Worm (Caenorhabditis elegans) whole organism, dauer: ENCODE measurements around the gene smoc-1.

ENCODE experiments used
- unc-62 ChIP-seq: sonication (generic microtip); optimal IDR thresholded peaks from 2 replicates; lab custom pipeline; 2017; ENCODE audit warnings: missing biosample characterization, missing genetic modification reagents, missing genetic modification characterization

Gene smoc-1

DNA sequence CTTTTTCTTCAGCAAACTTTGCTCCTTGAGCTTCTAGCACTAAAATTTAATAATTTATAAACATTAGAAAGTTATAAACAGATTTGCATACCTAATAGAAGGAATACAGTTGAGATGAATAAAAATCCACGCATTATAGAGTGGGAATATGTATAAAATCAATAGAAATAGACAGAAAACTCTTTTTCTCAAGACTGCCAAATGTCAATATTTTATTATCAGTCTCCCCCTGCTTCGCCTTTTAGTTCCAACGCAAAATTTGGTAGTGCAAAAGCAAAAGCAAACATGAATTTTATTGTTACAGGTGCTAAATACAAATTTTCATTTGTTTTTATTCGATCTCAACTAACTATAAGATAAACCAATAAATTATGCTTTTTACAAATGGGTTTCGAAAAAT lies 5.4 kb downstream of the smoc-1 start, which contains the start of gene T04F3.4:
TSS of gene T04F3.4 (minus strand) at position 187 of the 400 bp plus-strand sequence.
- no peak for TF ChIP-seq unc-62 (GFP tag; lab: Kevin White, UChicago)

DNA sequence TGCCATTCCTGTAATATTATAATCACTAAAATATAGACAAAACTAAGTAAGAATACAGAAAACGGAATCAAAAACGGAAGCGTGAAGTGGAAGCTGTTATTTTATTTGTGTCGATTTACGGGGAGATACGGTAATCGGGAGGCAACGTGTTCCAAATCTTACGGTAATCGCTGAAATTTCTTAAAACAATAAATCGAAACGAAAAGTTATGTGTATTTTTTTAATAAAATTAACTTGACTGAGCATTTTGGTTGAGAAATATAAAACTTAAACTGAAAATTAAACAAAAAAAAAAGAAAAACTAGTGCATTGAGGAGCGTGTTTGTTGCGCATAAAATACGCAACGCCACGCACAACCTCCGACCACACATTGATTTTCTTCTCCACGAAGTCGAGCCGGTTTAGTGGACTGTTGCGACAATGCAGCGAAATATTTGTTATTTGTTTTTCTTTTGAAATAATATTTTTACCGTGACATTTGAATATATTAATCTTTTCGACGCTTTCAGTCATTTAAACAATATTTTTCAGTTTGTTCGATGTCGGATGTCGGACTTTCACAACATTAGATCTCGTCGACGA lies 7.0 kb downstream of the smoc-1 start, which contains the start of the genes F55A11.1 and syx-5:
TSS of gene F55A11.1 (minus strand) at position 13 of the 582 bp plus-strand sequence.
TSS of gene syx-5 (plus strand) at position 532 of the 582 bp plus-strand sequence.
- TF ChIP-seq unc-62 (GFP tag; lab: Kevin White, UChicago): no peak

DNA sequence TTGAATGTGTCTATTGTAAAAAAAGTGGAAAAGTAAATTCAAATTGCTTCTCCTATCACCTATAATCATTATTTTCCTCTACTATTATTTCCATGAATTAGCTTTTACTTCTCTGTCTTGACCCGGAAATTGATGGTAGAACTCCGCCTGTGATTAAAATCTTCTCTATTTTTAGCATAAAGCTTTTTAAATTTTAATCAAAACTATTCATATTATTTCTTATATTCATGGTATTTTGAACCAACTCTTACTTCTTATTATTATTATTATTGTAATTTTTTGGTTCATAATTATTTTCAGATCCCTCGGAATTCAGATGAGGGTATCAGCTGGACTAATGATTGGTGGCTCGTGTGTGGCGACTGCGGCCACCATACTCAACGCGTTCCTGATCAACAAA lies 9.6 kb downstream of the smoc-1 start, which contains the start of gene sel-11:
TSS of gene sel-11 (plus strand) at position 301 of the 400 bp plus-strand sequence.
- no peak for TF ChIP-seq unc-62 (GFP tag; lab: Kevin White, UChicago)

DNA sequence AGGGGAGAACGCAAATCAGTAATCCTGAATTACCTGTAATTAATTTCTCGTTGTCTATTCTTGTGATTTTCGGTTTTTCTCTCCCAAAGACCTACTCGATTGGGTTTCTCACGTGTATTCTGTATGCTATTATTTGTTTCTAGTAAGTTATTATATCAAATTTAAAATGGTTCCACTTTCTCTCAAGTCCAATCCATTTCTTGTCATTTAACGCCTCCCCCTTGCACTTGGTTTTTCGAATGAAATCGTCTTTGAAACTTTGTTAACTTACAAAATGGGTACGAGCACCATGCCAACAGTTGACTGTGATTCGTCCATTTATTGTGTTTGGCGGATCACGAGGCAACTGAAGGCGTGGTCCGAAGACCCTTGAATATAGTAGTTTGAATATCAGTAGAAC lies 12.2 kb downstream of the smoc-1 start:
- TF ChIP-seq unc-62 (GFP tag; lab: Kevin White, UChicago): no peak

DNA sequence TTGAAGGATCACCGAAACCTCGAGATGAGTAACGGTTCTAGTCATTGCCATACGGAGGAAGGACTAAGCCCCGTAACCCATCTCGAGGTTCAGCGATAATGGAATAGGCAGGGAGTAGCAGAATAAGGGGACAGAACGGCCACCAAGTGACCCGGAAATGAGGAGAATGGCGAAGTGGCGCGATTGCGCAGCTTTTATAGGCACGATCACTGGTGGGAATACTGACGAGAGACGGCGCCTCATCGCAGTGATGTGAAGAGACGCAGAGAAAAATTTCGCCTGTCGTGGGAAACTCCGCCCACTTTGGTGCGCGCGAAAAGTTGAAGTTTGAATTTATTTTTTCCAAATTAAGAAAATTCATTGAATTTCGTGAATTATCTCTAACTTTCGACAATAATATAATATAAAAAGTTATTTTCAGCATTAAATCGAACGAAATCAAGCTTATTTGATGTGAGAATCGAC lies 12.6 kb downstream of the smoc-1 start, which contains the start of gene F55A11.4:
TSS of gene F55A11.4 (plus strand) at position 415 of the 465 bp plus-strand sequence.
- TF ChIP-seq unc-62 (GFP tag; lab: Kevin White, UChicago): no peak

DNA sequence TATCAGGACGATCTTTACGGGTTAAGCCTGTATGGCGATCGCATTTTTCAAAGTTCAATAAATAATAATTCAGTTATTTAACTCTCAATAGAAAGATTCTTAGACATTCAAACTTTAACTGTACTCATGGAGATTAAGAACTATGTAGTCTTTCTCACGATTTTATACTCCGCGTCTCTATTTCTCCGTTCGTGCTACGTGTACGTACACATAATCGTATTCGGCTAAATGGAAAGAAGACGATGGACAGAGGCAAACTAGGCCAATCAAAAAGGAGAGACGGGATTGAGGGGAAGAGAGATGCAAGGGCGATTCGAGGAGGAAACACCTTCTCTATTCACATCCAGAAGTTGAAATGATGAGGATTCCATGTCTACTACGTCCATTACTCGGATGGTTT lies 16.0 kb downstream of the smoc-1 start, which contains the start of gene bus-18:
TSS of gene bus-18 (plus strand) at position 301 of the 400 bp plus-strand sequence.
- TF ChIP-seq unc-62 (GFP tag; lab: Kevin White, UChicago): no peak

DNA sequence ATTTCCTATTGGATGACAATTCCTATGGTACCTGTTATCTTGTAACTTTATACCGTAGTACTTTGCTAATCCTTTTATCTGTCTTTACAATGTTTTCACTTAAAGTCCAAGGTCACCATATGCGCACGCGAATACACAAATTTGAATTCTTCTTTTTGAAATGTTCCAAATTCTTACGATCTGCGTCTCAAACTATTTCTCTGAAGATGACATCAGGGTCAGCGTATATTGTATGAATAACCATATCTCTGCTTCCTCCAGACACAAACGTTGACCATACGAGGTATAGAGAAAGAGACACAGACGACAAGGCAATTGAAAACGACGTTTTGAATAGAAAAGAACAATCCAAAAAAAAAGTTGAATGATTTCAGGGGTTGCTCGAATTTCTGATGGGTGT lies 16.5 kb downstream of the smoc-1 start:
- TF ChIP-seq unc-62 (GFP tag; lab: Kevin White, UChicago): no peak

DNA sequence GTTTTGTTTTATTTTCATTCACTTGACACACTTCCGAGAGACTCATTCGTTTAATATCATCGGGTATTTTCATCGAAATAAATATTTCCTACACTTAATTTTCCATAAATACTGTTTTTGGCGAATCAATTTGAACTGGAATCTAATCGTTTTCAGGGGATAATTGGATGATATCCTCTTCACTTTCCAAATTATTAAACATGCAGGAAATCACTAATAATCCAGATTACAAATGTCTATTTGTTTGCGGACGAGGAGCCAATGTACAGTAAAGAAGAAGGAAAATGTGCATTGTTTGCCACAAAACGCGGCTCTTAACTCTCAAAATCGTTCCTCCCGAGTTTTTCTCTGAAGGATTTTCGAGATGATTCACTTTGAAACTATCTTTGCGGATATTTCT lies 19.1 kb downstream of the smoc-1 start, which contains the start of gene F55A11.6:
TSS of gene F55A11.6 (plus strand) at position 301 of the 400 bp plus-strand sequence.
- TF ChIP-seq unc-62 (GFP tag; lab: Kevin White, UChicago): no peak

DNA sequence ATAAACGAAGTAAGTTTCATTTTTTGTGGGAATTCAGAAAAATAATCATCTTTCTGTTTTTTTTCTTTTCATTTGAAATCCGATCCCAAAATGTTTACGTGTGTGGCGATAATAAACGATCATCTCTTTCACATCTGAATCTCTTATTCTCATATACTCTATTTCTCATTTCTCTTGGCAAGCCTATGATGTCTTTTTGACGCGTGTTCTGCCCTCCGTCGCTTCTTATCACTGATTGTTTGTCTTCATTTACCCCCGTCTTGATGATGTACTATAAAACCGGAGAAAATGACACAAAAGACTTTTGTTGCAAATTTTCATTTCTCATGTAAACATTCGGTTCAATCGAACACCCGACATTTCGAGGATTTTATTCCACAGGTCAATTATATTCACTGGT lies 20.4 kb downstream of the smoc-1 start:
- TF ChIP-seq unc-62 (GFP tag; lab: Kevin White, UChicago): no peak

DNA sequence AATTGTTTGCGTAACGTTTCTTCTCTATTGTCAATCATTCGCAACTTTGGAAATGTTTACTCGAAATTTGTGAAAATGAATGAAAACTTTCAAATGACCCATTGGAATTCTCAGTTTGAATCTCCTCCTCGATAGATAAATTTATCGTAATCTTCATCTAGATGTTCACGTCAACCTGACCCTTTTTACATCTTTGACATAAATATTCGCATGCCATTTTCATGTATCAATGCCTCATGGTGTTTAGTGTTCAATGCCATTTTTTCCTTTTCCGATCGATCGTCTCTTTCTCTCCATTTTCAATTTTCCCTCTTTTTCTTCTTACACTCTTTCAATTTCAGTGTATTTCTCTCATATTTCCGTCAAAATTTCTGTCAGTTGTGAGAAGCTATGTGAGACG lies 21.9 kb downstream of the smoc-1 start:
- no peak for TF ChIP-seq unc-62 (GFP tag; lab: Kevin White, UChicago)

DNA sequence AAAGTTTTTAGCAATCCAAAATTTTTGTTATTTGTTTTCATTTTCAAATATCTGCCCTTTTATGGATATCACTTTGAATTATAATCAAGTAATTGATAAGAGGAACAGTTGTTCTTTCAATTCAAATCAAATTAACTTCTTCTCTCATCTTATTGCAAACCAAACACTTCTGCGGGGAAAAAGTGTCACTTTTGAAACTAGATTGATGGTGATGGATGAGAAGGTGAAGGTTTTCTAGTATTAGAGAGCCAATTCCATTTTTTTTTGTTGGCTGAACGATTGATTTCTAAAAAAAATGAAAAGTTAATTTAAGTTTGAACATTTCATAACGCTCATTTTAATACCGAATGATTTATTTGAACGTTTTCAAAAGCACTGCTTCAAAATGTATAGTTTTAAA lies 22.4 kb downstream of the smoc-1 start:
- no peak for TF ChIP-seq unc-62 (GFP tag; lab: Kevin White, UChicago)

DNA sequence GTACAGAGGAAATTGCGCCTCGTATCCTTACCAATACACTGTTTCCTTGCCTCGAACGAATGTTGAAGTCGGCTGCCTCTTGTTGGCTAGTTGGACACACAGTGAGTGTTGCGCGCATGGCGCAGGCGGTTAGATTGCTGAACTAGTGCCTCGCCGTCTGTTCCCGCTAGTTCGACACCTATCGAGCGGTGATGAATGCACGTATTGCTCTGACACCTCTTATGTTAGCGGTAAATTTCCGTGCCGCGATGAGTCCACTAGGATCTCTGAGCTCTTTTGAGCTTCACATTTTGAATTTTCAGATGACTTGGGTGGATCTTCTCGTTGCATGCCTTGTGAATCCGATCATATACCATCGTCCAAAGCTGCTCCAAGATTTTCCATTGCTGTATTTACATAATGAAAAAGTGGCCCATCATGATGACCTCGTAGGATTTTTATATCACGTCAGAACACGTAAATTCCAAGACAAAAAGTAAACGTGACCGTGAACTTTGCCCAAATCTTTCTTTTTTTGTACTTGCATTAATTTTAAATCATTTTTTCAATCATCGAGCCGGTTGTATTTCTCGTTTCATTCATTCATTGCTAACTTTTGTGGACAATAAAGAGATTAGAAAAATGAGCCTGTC lies 25.5 kb downstream of the smoc-1 start, which contains the start of gene F55A11.11:
TSS of gene F55A11.11 (plus strand) at position 341 of the 632 bp plus-strand sequence.
- no peak for TF ChIP-seq unc-62 (GFP tag; lab: Kevin White, UChicago)

DNA sequence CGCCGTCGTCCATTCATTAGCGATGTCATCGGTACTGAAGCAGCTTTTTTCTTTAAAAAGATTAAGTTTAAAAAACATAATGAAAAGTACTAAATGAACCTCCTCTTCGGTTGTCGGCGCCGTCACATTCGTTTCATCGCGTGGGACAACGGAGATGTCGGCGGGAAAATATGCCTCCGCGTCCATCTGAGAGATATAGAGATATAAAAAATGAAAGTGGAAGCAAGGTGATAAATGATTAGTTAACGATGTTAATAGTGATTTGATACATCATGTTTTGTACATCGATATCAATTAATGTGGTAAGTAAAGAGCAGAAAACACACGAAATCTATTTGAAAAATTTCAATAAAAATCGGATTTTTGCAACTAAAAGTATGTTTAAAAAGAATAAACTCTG lies 29.8 kb downstream of the smoc-1 start, which contains the start of gene F55A11.7:
TSS of gene F55A11.7 (minus strand) at position 186 of the 400 bp plus-strand sequence.
- TF ChIP-seq unc-62 (GFP tag; lab: Kevin White, UChicago): no peak

DNA sequence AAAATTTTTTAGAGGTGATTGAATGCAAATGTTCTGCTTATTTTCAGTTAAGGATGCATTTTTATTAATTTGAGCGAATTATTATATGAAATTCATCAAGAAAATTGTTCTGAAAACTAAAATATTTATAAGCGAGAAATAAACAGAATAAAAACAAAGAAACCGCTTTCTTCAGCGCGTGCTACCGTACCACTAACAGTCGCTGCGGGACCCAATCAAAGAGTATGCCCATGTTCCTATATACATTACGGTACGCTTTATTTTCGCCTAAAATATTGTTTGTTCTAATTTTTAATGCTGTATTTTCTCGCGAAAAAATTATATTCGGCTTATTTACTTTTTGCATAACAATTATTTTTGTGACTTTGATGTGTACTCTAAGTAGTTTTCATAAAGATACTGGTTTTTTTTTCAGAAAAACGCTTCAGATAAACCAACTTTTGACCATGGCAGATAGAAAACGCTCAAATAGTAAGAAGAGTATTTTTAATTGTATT lies 30.3 kb downstream of the smoc-1 start, which contains the start of gene F55A11.8:
TSS of gene F55A11.8 (plus strand) at position 447 of the 497 bp plus-strand sequence.
- TF ChIP-seq unc-62 (GFP tag; lab: Kevin White, UChicago): no peak

DNA sequence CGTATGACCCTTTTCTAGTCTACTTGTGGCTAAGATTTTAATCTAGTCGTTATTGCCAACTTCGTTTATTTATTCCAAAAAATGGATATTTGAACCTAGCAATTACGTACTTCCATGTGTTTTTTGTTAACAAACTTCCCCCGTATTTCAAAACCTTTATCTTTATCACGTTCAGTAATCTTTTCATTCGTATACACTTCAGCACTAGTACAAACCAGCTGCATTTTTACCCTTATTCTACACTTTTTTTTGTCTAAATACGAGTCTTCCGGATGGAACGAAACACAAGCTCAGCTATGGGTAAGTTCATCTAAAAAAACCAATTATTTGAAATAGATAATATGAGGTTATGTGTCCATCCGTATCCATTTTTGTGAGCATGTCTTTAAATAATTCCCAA lies 32.0 kb downstream of the smoc-1 start, which contains the start of gene D2023.1:
TSS of gene D2023.1 (plus strand) at position 77 of the 400 bp plus-strand sequence.
- no peak for TF ChIP-seq unc-62 (GFP tag; lab: Kevin White, UChicago)

DNA sequence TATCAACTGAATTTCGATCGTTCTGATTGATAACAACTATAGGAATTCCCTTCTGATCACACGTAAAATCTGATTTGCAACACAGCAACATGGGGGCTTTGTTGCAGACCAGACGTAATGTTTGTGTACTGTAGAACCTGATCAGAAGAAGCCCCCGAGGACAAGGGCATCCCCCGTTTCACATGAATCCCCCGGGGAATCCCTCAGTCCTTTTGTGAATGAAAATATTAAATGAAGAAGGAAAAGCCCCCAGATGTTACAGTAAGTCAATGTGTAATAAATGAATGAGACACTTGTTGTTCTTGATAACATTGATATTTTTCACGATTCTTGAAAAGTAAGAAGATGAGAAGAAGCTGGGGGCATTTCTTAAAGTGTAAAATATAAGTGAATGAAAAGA lies 36.7 kb downstream of the smoc-1 start:
- no peak for TF ChIP-seq unc-62 (GFP tag; lab: Kevin White, UChicago)
